Fruit fly (Drosophila melanogaster) whole organism, pupa: Measurements from ENCODE around the gene CG15199.

Experiments
- CG10348 ChIP-seq: fragments of 200-800 bp; sonication (Bioruptor generic); IDR thresholded peaks from 2 replicates; pipeline ENCODE4 v1.3.6; 2022; ENCODE audit warnings: missing biosample characterization, missing genetic modification characterization
- CG12605 ChIP-seq: fragments of 200-800 bp; sonication (Bioruptor generic); IDR thresholded peaks from 2 replicates; pipeline ENCODE4 v1.3.6; 2022; ENCODE audit warnings: missing biosample characterization, missing genetic modification characterization
- CG13204 ChIP-seq: fragments of 200-800 bp; sonication (Bioruptor generic); optimal IDR thresholded peaks from 2 replicates; lab custom pipeline; 2018; ENCODE audit warnings: missing biosample characterization, mild to moderate bottlenecking, missing genetic modification characterization, moderate library complexity
- CG14655 ChIP-seq: fragments of 200-800 bp; sonication (Bioruptor generic); optimal IDR thresholded peaks from 3 replicates; lab custom pipeline; 2017; ENCODE audit warnings: mild to moderate bottlenecking, missing biosample characterization, missing genetic modification reagents, missing genetic modification characterization
- CG15710 ChIP-seq: fragments of 200-800 bp; sonication (Bioruptor generic); optimal IDR thresholded peaks from 2 replicates; lab custom pipeline; 2018; ENCODE audit warnings: missing biosample characterization, mild to moderate bottlenecking, missing genetic modification characterization, moderate library complexity
- CG17806 ChIP-seq: fragments of 200-800 bp; sonication (Bioruptor generic); optimal IDR thresholded peaks from 2 replicates; lab custom pipeline; 2018; ENCODE audit warnings: missing biosample characterization, mild to moderate bottlenecking, missing genetic modification characterization, moderate library complexity
- CG32121 ChIP-seq: fragments of 200-800 bp; sonication (Bioruptor generic); IDR thresholded peaks from 2 replicates; pipeline ENCODE4 v1.3.6; 2022; ENCODE audit warnings: missing biosample characterization, missing genetic modification characterization
- CG34367 ChIP-seq: fragments of 200-800 bp; sonication (Bioruptor generic); optimal IDR thresholded peaks from 2 replicates; lab custom pipeline; 2018; ENCODE audit warnings: missing biosample characterization, mild to moderate bottlenecking, missing genetic modification characterization
- CG4496 ChIP-seq: fragments of 200-800 bp; sonication (Bioruptor generic); IDR thresholded peaks from 3 replicates; pipeline ENCODE4 v1.3.6; 2022; ENCODE audit warnings: missing biosample characterization, missing genetic modification characterization
- CG8159 ChIP-seq: fragments of 200-800 bp; sonication (Bioruptor generic); optimal IDR thresholded peaks from 3 replicates; lab custom pipeline; 2018; ENCODE audit warnings: missing biosample characterization, mild to moderate bottlenecking, missing genetic modification characterization, moderate library complexity
- CG8301 ChIP-seq: fragments of 200-800 bp; sonication (Bioruptor generic); optimal IDR thresholded peaks from 2 replicates; lab custom pipeline; 2018; ENCODE audit warnings: missing biosample characterization, mild to moderate bottlenecking, missing genetic modification characterization
- CG9948 ChIP-seq: fragments of 200-800 bp; sonication (Bioruptor generic); optimal IDR thresholded peaks from 2 replicates; lab custom pipeline; 2018; ENCODE audit warnings: missing biosample characterization, mild to moderate bottlenecking, missing genetic modification characterization, moderate library complexity
- D1 ChIP-seq: fragments of 200-800 bp; sonication (Bioruptor generic); optimal IDR thresholded peaks from 2 replicates; lab custom pipeline; 2018; ENCODE audit warnings: missing biosample characterization, mild to moderate bottlenecking, missing genetic modification characterization, moderate library complexity
- EcR ChIP-seq: fragments of 200-800 bp; sonication (Bioruptor generic); optimal IDR thresholded peaks from 3 replicates; lab custom pipeline; 2019; ENCODE audit warnings: missing biosample characterization, missing genetic modification characterization, mild to moderate bottlenecking, moderate library complexity, missing genetic modification reagents
- Ets98B ChIP-seq: fragments of 200-800 bp; sonication (Bioruptor generic); IDR thresholded peaks from 2 replicates; pipeline ENCODE4 v1.3.6; 2022; ENCODE audit warnings: missing biosample characterization, missing genetic modification characterization
- Pif1A ChIP-seq: fragments of 200-800 bp; sonication (Bioruptor generic); optimal IDR thresholded peaks from 3 replicates; lab custom pipeline; 2016; ENCODE audit warnings: missing biosample characterization, missing genetic modification characterization
- Pif1B ChIP-seq: fragments of 200-800 bp; sonication (Bioruptor generic); optimal IDR thresholded peaks from 3 replicates; lab custom pipeline; 2016; ENCODE audit warnings: missing biosample characterization, missing genetic modification characterization
- Snoo ChIP-seq: fragments of 200-800 bp; sonication (Bioruptor generic); optimal IDR thresholded peaks from 3 replicates; lab custom pipeline; 2017; ENCODE audit warnings: missing biosample characterization, mild to moderate bottlenecking, missing genetic modification characterization, inconsistent platforms
- fd96Ca ChIP-seq: fragments of 200-800 bp; sonication (Bioruptor generic); IDR thresholded peaks from 3 replicates; pipeline ENCODE4 v1.3.6; 2022; ENCODE audit warnings: missing biosample characterization, missing genetic modification characterization
- gl ChIP-seq: fragments of 200-800 bp; sonication (Bioruptor generic); optimal IDR thresholded peaks from 2 replicates; lab custom pipeline; 2018; ENCODE audit warnings: missing biosample characterization, mild to moderate bottlenecking, missing genetic modification characterization
- rn ChIP-seq: fragments of 200-800 bp; sonication (Bioruptor generic); IDR thresholded peaks from 2 replicates; pipeline ENCODE4 v1.3.6; 2022; ENCODE audit warnings: missing biosample characterization, missing genetic modification characterization

Gene CG15199

dm6 chrX:11144575-11144974 lies 2.9 kb upstream of the CG15199 start:
- TF ChIP-seq CG10348 (GFP tag; lab: Robert Waterston, UW) (no peak), CG17806 (tag; lab: Kevin White, UChicago) (no peak), CG15710 (tag; lab: Kevin White, UChicago) (no peak), CG9948 (no peak), gl (tag; lab: Kevin White, UChicago) (no peak)

DNA sequence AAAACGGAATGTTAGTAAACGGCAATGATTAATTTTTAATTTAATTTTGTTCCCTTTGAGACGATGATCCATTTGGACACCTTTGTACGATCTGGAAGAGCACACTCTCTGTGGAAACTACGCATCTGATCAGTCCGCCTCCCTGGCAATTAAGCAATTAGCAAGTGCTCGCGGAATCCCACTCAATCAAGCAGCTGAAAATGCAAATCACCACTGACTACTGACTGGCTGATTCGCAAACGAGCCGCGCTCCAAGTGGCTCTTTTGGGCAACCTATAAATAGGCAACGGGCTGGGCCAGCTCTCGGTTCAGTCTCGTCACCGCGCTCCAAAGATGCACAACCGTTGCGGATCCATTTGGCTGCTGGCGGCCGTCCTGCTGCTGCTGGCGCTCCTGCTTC lies 2.2 kb upstream of the CG15199 start, which contains the start of gene CG15201:
TSS of gene CG15201 (plus strand) at position 301 of the 400 bp plus-strand sequence.
- no peak for TF ChIP-seq CG14655 (GFP tag; lab: Kevin White, UChicago)
- TF ChIP-seq CG32121, result no peak
- TF ChIP-seq Pif1A (GFP tag; lab: Kevin White, UChicago), result no peak
- no peak for TF ChIP-seq CG12605
- no peak for TF ChIP-seq EcR (GFP tag; lab: Kevin White, UChicago)
- no peak for TF ChIP-seq CG10348 (GFP tag; lab: Robert Waterston, UW)
- no peak for TF ChIP-seq CG13204 (GFP tag; lab: Kevin White, UChicago)
- TF ChIP-seq CG15710 (tag; lab: Kevin White, UChicago), result no peak
- TF ChIP-seq rn, result no peak
- no peak for TF ChIP-seq CG8301 (tag; lab: Kevin White, UChicago)
- TF ChIP-seq fd96Ca (GFP tag; lab: Robert Waterston, UW), result no peak
- no peak for TF ChIP-seq CG17806 (tag; lab: Kevin White, UChicago)
- TF ChIP-seq CG34367 (tag; lab: Kevin White, UChicago), result no peak
- TF ChIP-seq Ets98B (GFP tag; lab: Robert Waterston, UW), result no peak
- no peak for TF ChIP-seq gl (tag; lab: Kevin White, UChicago)
- no peak for TF ChIP-seq Snoo
- TF ChIP-seq CG9948, result no peak
- TF ChIP-seq CG4496 (GFP tag; lab: Robert Waterston, UW), result no peak
- no peak for TF ChIP-seq Pif1B (GFP tag; lab: Kevin White, UChicago)
- TF ChIP-seq D1, result no peak

DNA sequence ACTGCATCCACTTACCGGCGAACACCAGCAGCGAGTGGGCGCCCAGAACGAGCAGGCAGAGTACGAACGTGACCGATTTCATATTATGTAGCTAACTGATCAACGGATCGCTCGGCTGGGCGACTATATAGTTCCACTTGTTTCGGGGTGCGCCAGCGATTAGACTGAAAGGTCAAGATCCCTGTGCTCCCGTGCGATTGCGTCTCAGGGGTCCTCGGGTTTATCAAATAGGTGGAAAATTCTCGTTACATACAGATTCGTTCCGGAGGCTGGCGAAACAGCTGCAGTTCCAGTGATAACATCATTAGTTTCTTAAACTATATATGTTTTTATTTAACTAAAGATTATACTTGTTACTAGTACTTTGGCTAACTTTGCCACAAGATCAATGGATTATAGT lies 1.5 kb downstream of the CG15199 start, which contains the start of gene ssp7:
TSS of gene ssp7 (minus strand) at position 101 of the 400 bp plus-strand sequence.
- TF ChIP-seq CG4496 (GFP tag; lab: Robert Waterston, UW) (no peak), Snoo (no peak), Pif1B (GFP tag; lab: Kevin White, UChicago) (no peak)

DNA sequence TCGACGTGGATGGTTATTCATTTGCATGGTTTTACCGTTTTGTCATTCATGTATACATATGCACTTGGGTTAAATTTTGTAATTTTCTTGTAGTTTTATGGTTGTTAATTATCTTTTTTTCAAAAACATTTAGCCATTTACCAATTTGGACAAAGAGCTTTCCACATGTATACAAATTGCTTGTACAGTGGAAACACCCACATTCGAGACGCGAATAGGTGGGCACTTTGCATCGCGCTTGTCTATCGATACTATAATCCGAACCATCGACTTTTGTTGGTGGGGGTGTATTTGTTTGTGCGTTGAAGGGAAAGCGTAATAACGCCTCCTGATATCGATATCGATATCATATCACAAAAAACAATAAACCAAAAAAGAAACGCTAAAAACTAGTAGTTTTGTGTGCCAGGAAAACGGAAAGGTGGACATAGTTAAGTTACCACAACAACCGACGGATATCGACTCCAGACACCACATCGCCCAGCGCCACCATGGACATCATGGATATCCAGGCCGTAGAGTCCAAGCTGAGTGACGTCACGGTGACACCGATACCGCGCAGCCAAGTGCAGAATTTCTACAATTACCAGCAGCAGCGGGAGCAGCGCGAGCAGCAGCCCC lies 4.0 kb downstream of the CG15199 start, which contains the start of gene CDK2AP1:
TSS of gene CDK2AP1 (plus strand) at position 294 of the 621 bp plus-strand sequence.
- TF ChIP-seq CG4496 (GFP tag; lab: Robert Waterston, UW), result peak; percentile 37; the same call in 1 of the 3 replicates
- 0 out of 2 replicates have a peak, but pooled peaks have one; percentile 15 for TF ChIP-seq CG32121
- TF ChIP-seq Snoo, result no peak
- TF ChIP-seq CG10348 (GFP tag; lab: Robert Waterston, UW), result no peak
- no peak for TF ChIP-seq CG34367 (tag; lab: Kevin White, UChicago)
- no peak for TF ChIP-seq CG15710 (tag; lab: Kevin White, UChicago)
- TF ChIP-seq CG17806 (tag; lab: Kevin White, UChicago), result peak; percentile 1
- no peak for TF ChIP-seq rn
- TF ChIP-seq fd96Ca (GFP tag; lab: Robert Waterston, UW), result 0 out of 3 replicates have a peak, but pooled peaks have one; percentile 25
- peak; percentile 0 for TF ChIP-seq CG8159
- TF ChIP-seq EcR (GFP tag; lab: Kevin White, UChicago), result no peak

dm6 chrX:11136587-11137512 lies 4.8 kb downstream of the CG15199 start, which contains the start of gene Klp10A:
Klp10A (minus strand) TSS chrX:11137118.
- TF ChIP-seq CG8301 (tag; lab: Kevin White, UChicago), result no peak
- TF ChIP-seq CG4496 (GFP tag; lab: Robert Waterston, UW), result no peak
- no peak for TF ChIP-seq CG12605
- peak; percentile 22 for TF ChIP-seq CG15710 (tag; lab: Kevin White, UChicago)
- TF ChIP-seq gl (tag; lab: Kevin White, UChicago), result no peak
- no peak for TF ChIP-seq fd96Ca (GFP tag; lab: Robert Waterston, UW)

DNA sequence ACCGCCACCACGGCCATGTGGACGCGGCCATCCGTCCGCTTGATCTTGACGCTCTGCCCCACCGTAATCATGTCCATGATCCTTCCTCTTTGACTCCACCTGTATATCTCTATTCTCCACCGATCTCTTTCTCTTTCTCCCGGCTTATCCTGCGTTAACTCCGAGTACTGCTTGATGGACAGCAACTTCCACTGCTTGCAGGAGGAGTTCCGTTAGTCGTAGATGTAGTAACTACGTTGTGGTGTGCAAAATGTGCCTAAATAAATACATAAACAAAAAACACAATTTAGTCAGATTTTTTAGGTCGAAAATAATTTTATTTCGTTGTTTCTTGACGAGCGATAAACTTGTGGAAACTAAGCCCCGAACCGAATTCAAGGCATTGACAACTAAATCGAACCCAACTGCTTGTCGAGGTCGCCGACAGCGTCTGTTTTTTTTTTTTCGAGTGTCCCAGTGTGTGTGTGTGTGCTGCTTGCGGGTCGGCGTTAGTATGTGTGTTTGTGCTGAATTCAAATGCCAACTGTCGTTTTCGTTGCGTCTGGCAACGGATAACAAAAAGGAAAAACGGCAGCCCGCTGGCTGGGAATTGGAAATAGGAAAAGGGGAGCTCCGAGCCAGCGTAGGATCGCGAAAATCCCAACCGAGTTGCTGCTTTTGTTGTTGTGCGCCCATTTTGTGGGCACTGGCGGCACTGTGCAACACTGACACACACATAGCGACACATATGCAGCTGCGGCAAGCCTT lies 5.6 kb downstream of the CG15199 start:
- TF ChIP-seq D1, result no peak
- peak; percentile 15 for TF ChIP-seq EcR (GFP tag; lab: Kevin White, UChicago)
- TF ChIP-seq CG8301 (tag; lab: Kevin White, UChicago), result no peak
- TF ChIP-seq CG14655 (GFP tag; lab: Kevin White, UChicago), result no peak
- no peak for TF ChIP-seq Snoo
